Worm (Caenorhabditis elegans) whole organism, L1 larva: Measurements from ENCODE around the gene Y75B8A.39.
A peak's percentile ranks its signal among the peaks of the same experiment; 100 is the strongest.

Experiments
- C34B4.2 ChIP-seq: sonication (generic microtip); optimal IDR thresholded peaks from 2 replicates; lab custom pipeline; 2017; ENCODE audit warnings: mild to moderate bottlenecking, missing genetic modification characterization, missing compliant biosample characterization
- F16B12.6 ChIP-seq: fragments of 150-350 bp; optimal IDR thresholded peaks from 2 replicates; lab custom pipeline; 2014; ENCODE audit warnings: missing biosample characterization, missing genetic modification characterization
- aha-1 ChIP-seq: fragments of 150-350 bp; optimal IDR thresholded peaks from 2 replicates; lab custom pipeline; 2014; ENCODE audit warnings: missing biosample characterization, missing genetic modification characterization
- aly-2 ChIP-seq: fragments of 150-350 bp; optimal IDR thresholded peaks from 2 replicates; lab custom pipeline; 2014; ENCODE audit warnings: missing biosample characterization, missing genetic modification characterization
- ama-1 ChIP-seq: fragments of 150-350 bp; optimal IDR thresholded peaks from 2 replicates; lab custom pipeline; 2014
- blmp-1 ChIP-seq: fragments of 150-350 bp; optimal IDR thresholded peaks from 2 replicates; lab custom pipeline; 2014; ENCODE audit warnings: missing biosample characterization, missing genetic modification characterization
- ceh-63 ChIP-seq: fragments of 200-800 bp; sonication (Bioruptor generic); optimal IDR thresholded peaks from 2 replicates; lab custom pipeline; 2018; ENCODE audit warnings: mild to moderate bottlenecking, missing genetic modification characterization, missing compliant biosample characterization
- ceh-8 ChIP-seq: fragments of 200-800 bp; sonication (Bioruptor generic); optimal IDR thresholded peaks from 2 replicates; lab custom pipeline; 2018; ENCODE audit warnings: mild to moderate bottlenecking, missing genetic modification characterization, moderate library complexity, missing compliant biosample characterization
- dsc-1 ChIP-seq: sonication (generic microtip); optimal IDR thresholded peaks from 2 replicates; lab custom pipeline; 2016; ENCODE audit warnings: mild to moderate bottlenecking, missing genetic modification characterization, missing compliant biosample characterization
- efl-1 ChIP-seq, 4 experiments: fragments of 150-350 bp; optimal IDR thresholded peaks in 3 of 4; peaks in 1 of 4; 1 replicate in 1 of 4; 2 replicates in 3 of 4; lab custom pipeline; 2014; ENCODE audit warnings: missing biosample characterization in 2 of 4, missing genetic modification characterization in 2 of 4, missing genetic modification reagents in 2 of 4
- egl-27 ChIP-seq, 2 experiments: fragments of 150-350 bp in 1 of 2; sonication (generic microtip); optimal IDR thresholded peaks; 3 replicates each; lab custom pipeline; 2017 to 2018; ENCODE audit warnings: missing biosample characterization in 2 of 2, missing genetic modification characterization in 2 of 2, missing genetic modification reagents in 2 of 2
- elt-3 ChIP-seq, 6 experiments: fragments of 150-350 bp in 1 of 6; sonication (generic microtip); optimal IDR thresholded peaks; 2 replicates each; lab custom pipeline; 2017 to 2018; ENCODE audit warnings: missing biosample characterization in 6 of 6, missing genetic modification characterization in 6 of 6, inconsistent platforms in 1 of 6
- ets-5 ChIP-seq: fragments of 200-800 bp; sonication (Bioruptor generic); IDR thresholded peaks from 2 replicates; pipeline ENCODE4 v1.3.6; 2022; ENCODE audit warnings: missing genetic modification characterization, missing compliant biosample characterization
- fkh-10 ChIP-seq: sonication (generic microtip); optimal IDR thresholded peaks from 2 replicates; lab custom pipeline; 2017; ENCODE audit warnings: missing biosample characterization, missing genetic modification reagents, missing genetic modification characterization
- fkh-8 ChIP-seq: sonication (generic microtip); optimal IDR thresholded peaks from 2 replicates; lab custom pipeline; 2016; ENCODE audit warnings: mild to moderate bottlenecking, missing genetic modification characterization, missing compliant biosample characterization
- fos-1 ChIP-seq: fragments of 150-350 bp; optimal IDR thresholded peaks from 2 replicates; lab custom pipeline; 2014; ENCODE audit warnings: missing biosample characterization, missing genetic modification characterization
- hlh-17 ChIP-seq: fragments of 200-800 bp; sonication (Bioruptor generic); optimal IDR thresholded peaks from 2 replicates; lab custom pipeline; 2018; ENCODE audit warnings: missing genetic modification characterization, mild to moderate bottlenecking, missing compliant biosample characterization, moderate library complexity, borderline replicate concordance
- hlh-4 ChIP-seq: sonication (generic microtip); optimal IDR thresholded peaks from 2 replicates; lab custom pipeline; 2016; ENCODE audit warnings: mild to moderate bottlenecking, missing genetic modification characterization, missing compliant biosample characterization
- hpl-2 ChIP-seq: fragments of 150-350 bp; optimal IDR thresholded peaks from 2 replicates; lab custom pipeline; 2014; ENCODE audit warnings: missing biosample characterization, missing genetic modification reagents, missing genetic modification characterization
- jun-1 ChIP-seq: fragments of 150-350 bp; optimal IDR thresholded peaks from 2 replicates; lab custom pipeline; 2014; ENCODE audit warnings: missing biosample characterization, missing genetic modification reagents, missing genetic modification characterization
- lin-14 ChIP-seq: fragments of 200-800 bp; sonication (Bioruptor generic); optimal IDR thresholded peaks from 2 replicates; lab custom pipeline; 2018; ENCODE audit warnings: mild to moderate bottlenecking, missing genetic modification characterization, moderate library complexity, missing compliant biosample characterization
- lin-15B ChIP-seq: fragments of 150-350 bp; sonication (generic microtip); optimal IDR thresholded peaks from 3 replicates; lab custom pipeline; 2014; ENCODE audit warnings: missing biosample characterization, missing genetic modification characterization
- lin-35 ChIP-seq, 2 experiments: fragments of 150-350 bp; optimal IDR thresholded peaks; 2 replicates each; lab custom pipeline; 2014; ENCODE audit warnings: missing biosample characterization in 2 of 2, missing genetic modification characterization in 2 of 2, missing genetic modification reagents in 2 of 2
- mab-9 ChIP-seq: fragments of 200-800 bp; sonication (Bioruptor generic); IDR thresholded peaks from 2 replicates; pipeline ENCODE4 v1.3.6; 2022; ENCODE audit warnings: missing genetic modification reagents, missing genetic modification characterization, missing compliant biosample characterization
- mep-1 ChIP-seq: fragments of 150-350 bp; optimal IDR thresholded peaks from 2 replicates; lab custom pipeline; 2014; ENCODE audit warnings: missing biosample characterization, missing genetic modification characterization
- nhr-11 ChIP-seq: fragments of 150-350 bp; optimal IDR thresholded peaks from 2 replicates; lab custom pipeline; 2014; ENCODE audit warnings: missing biosample characterization, missing genetic modification characterization
- nhr-12 ChIP-seq: sonication (generic microtip); optimal IDR thresholded peaks from 2 replicates; lab custom pipeline; 2017; ENCODE audit warnings: missing biosample characterization, missing genetic modification characterization
- nhr-19 ChIP-seq: fragments of 200-800 bp; sonication (Bioruptor generic); conservative IDR thresholded peaks from 2 replicates; pipeline ENCODE4 v1.3.6; 2022; ENCODE audit warnings: missing genetic modification characterization, missing compliant biosample characterization
- nhr-28 ChIP-seq: fragments of 150-350 bp; optimal IDR thresholded peaks from 2 replicates; lab custom pipeline; 2014; ENCODE audit warnings: missing biosample characterization, missing genetic modification characterization
- nhr-47 ChIP-seq: sonication (generic microtip); optimal IDR thresholded peaks from 2 replicates; lab custom pipeline; 2016; ENCODE audit warnings: mild to moderate bottlenecking, missing genetic modification characterization, moderate library complexity, missing compliant biosample characterization
- nhr-77 ChIP-seq: fragments of 150-350 bp; optimal IDR thresholded peaks from 2 replicates; lab custom pipeline; 2014; ENCODE audit warnings: missing biosample characterization, missing genetic modification characterization
- nhr-84 ChIP-seq: sonication (generic microtip); optimal IDR thresholded peaks from 2 replicates; lab custom pipeline; 2017; ENCODE audit warnings: missing biosample characterization, missing genetic modification characterization
- nhr-85 ChIP-seq: sonication (generic microtip); peaks from one replicate; lab custom pipeline; 2016; ENCODE audit warnings: missing genetic modification characterization, inconsistent platforms, missing compliant biosample characterization
- pag-3 ChIP-seq: sonication (generic microtip); optimal IDR thresholded peaks from 2 replicates; lab custom pipeline; 2017; ENCODE audit warnings: missing genetic modification characterization, mild to moderate bottlenecking, missing compliant biosample characterization, antibody characterized with exemption, borderline replicate concordance; ENCODE audit not compliant: insufficient read depth
- skn-1 ChIP-seq: fragments of 150-350 bp; optimal IDR thresholded peaks from 2 replicates; lab custom pipeline; 2014; ENCODE audit warnings: missing biosample characterization, missing genetic modification characterization
- snpc-4 ChIP-seq: fragments of 150-350 bp; optimal IDR thresholded peaks from 2 replicates; lab custom pipeline; 2014; ENCODE audit warnings: missing biosample characterization, missing genetic modification characterization
- snu-23 ChIP-seq: sonication (generic microtip); optimal IDR thresholded peaks from 2 replicates; lab custom pipeline; 2016; ENCODE audit warnings: missing genetic modification characterization, missing compliant biosample characterization
- sox-4 ChIP-seq: sonication (generic microtip); optimal IDR thresholded peaks from 2 replicates; lab custom pipeline; 2016; ENCODE audit warnings: missing genetic modification characterization, missing compliant biosample characterization
- swsn-7 ChIP-seq: sonication (generic microtip); optimal IDR thresholded peaks from 2 replicates; lab custom pipeline; 2016; ENCODE audit warnings: missing genetic modification characterization, missing compliant biosample characterization
- tbx-2 ChIP-seq: sonication (generic microtip); optimal IDR thresholded peaks from 2 replicates; lab custom pipeline; 2016; ENCODE audit warnings: missing genetic modification characterization, missing compliant biosample characterization
- tlp-1 ChIP-seq: fragments of 150-350 bp; optimal IDR thresholded peaks from 2 replicates; lab custom pipeline; 2014; ENCODE audit warnings: missing biosample characterization, missing genetic modification characterization
- unc-30 ChIP-seq: sonication (generic microtip); optimal IDR thresholded peaks from 2 replicates; lab custom pipeline; 2017; ENCODE audit warnings: missing biosample characterization, missing genetic modification characterization
- unc-98 ChIP-seq: fragments of 200-800 bp; sonication (Bioruptor generic); IDR thresholded peaks from 2 replicates; pipeline ENCODE4 v1.3.6; 2022; ENCODE audit warnings: missing genetic modification characterization, missing compliant biosample characterization

The Y75B8A.39 gene

ce11 chrIII:12303084-12303483 lies 9.9 kb upstream of the Y75B8A.39 start, which contains the start of gene mrp-8:
TSS of gene mrp-8 (minus strand) at chrIII:12303184.
- no peak for TF ChIP-seq aha-1
- TF ChIP-seq jun-1 = no peak
- no peak for TF ChIP-seq nhr-19
- TF ChIP-seq hlh-4 (tag; lab: Kevin White, UChicago) = no peak
- no peak for TF ChIP-seq nhr-28 (tag; lab: Kevin White, UChicago)
- no peak for TF ChIP-seq unc-30 (tag; lab: Kevin White, UChicago)
- TF ChIP-seq pag-3 (tag; lab: Kevin White, UChicago) = no peak
- TF ChIP-seq lin-35 (GFP tag; optimal IDR thresholded peaks at IDR 0.05; lab: Kevin White, UChicago) = no peak
- TF ChIP-seq tbx-2 (tag; lab: Kevin White, UChicago) = no peak
- TF ChIP-seq elt-3 (tag; optimal IDR thresholded peaks at IDR 0.05; lab: Kevin White, UChicago) = no peak
- TF ChIP-seq skn-1 (tag; lab: Kevin White, UChicago) = no peak
- TF ChIP-seq unc-98 (GFP tag; lab: Robert Waterston, UW) = no peak
- TF ChIP-seq, all 84 proteins: peak for 0

ce11 chrIII:12304805-12305377 lies 8.1 kb upstream of the Y75B8A.39 start:
- TF ChIP-seq egl-27 (tag; optimal IDR thresholded peaks at IDR 0.05; lab: Kevin White, UChicago) (no peak), skn-1 (tag; lab: Kevin White, UChicago) (peak; percentile 37), tlp-1 (tag; lab: Kevin White, UChicago) (no peak), ceh-8 (GFP tag; lab: Kevin White, UChicago) (no peak), fkh-10 (GFP tag; lab: Kevin White, UChicago) (no peak), sox-4 (tag; lab: Kevin White, UChicago) (no peak), snu-23 (GFP tag; lab: Kevin White, UChicago) (no peak), nhr-77 (tag; lab: Kevin White, UChicago) (no peak), dsc-1 (tag; lab: Kevin White, UChicago) (no peak), elt-3 (tag; optimal IDR thresholded peaks at IDR 0.05; lab: Kevin White, UChicago) (peak in 1 of 6 experiments; percentile 21), hpl-2 (GFP tag; lab: Kevin White, UChicago) (no peak), nhr-85 (tag; lab: Kevin White, UChicago) (peak; percentile 24), aly-2 (tag; lab: Kevin White, UChicago) (no peak), nhr-84 (tag; lab: Kevin White, UChicago) (no peak), efl-1 (optimal IDR thresholded peaks at IDR 0.05; lab: Kevin White, UChicago) (peak in 1 of 2 experiments; percentile 15), efl-1 (GFP tag; optimal IDR thresholded peaks at IDR 0.05 in 1 of 2; lab: Kevin White, UChicago) (peak in 1 of 2 experiments; percentile 76), lin-15B (tag; lab: Kevin White, UChicago) (no peak), hlh-17 (GFP tag; lab: Kevin White, UChicago) (no peak), lin-14 (GFP tag; lab: Kevin White, UChicago) (no peak), mep-1 (tag; lab: Kevin White, UChicago) (no peak), nhr-12 (tag; lab: Kevin White, UChicago) (no peak), fkh-8 (no peak), F16B12.6 (tag; lab: Kevin White, UChicago) (no peak), pag-3 (tag; lab: Kevin White, UChicago) (no peak), mab-9 (no peak), blmp-1 (peak; percentile 10), lin-35 (GFP tag; optimal IDR thresholded peaks at IDR 0.05; lab: Kevin White, UChicago) (peak in 1 of 2 experiments; percentile 34), ceh-63 (no peak), nhr-47 (tag; lab: Kevin White, UChicago) (no peak), C34B4.2 (tag; lab: Kevin White, UChicago) (no peak), swsn-7 (tag; lab: Kevin White, UChicago) (no peak), fos-1 (tag; lab: Kevin White, UChicago) (no peak), nhr-11 (tag; lab: Kevin White, UChicago) (no peak), aha-1 (no peak), ets-5 (no peak), snpc-4 (tag; lab: Kevin White, UChicago) (no peak), ama-1 (lab: Kevin White, UChicago) (no peak)
